Worm (Caenorhabditis elegans) whole organism, young adult: ENCODE results near the gene try-3.

ENCODE experiments used
- B0019.2 ChIP-seq: fragments of 200-800 bp; sonication (Bioruptor generic); conservative IDR thresholded peaks from 2 replicates; pipeline ENCODE4 v1.3.6; 2022; ENCODE audit warnings: missing genetic modification reagents, missing genetic modification characterization, missing compliant biosample characterization
- B0035.1 ChIP-seq: sonication (generic microtip); optimal IDR thresholded peaks from 2 replicates; lab custom pipeline; 2016; ENCODE audit warnings: missing genetic modification characterization, mild to moderate bottlenecking, missing compliant biosample characterization, missing genotype, missing genetic modification reagents
- B0261.1 ChIP-seq: sonication (generic microtip); optimal IDR thresholded peaks from 2 replicates; lab custom pipeline; 2016; ENCODE audit warnings: mild to moderate bottlenecking, missing genetic modification characterization, moderate library complexity, missing compliant biosample characterization
- C17E4.6 ChIP-seq: fragments of 200-800 bp; sonication (Bioruptor generic); IDR thresholded peaks from 2 replicates; pipeline ENCODE4 v1.3.6; 2022; ENCODE audit warnings: missing genetic modification reagents, missing genetic modification characterization, missing compliant biosample characterization
- F23B12.7 ChIP-seq: sonication (generic microtip); optimal IDR thresholded peaks from 2 replicates; lab custom pipeline; 2017; ENCODE audit warnings: missing genetic modification characterization, mild to moderate bottlenecking, missing compliant biosample characterization, antibody characterized with exemption, moderate library complexity; ENCODE audit not compliant: insufficient read depth
- F39B2.1 ChIP-seq: fragments of 200-800 bp; sonication (Bioruptor generic); IDR thresholded peaks from 2 replicates; pipeline ENCODE4 v1.3.6; 2022; ENCODE audit warnings: missing genetic modification reagents, missing genetic modification characterization, missing compliant biosample characterization
- F49E8.2 ChIP-seq: sonication (generic microtip); optimal IDR thresholded peaks from 3 replicates; lab custom pipeline; 2017; ENCODE audit warnings: missing genetic modification characterization, mild to moderate bottlenecking, missing compliant biosample characterization, antibody characterized with exemption, moderate library complexity; ENCODE audit not compliant: insufficient read depth
- F57A8.1 ChIP-seq: fragments of 200-800 bp; sonication (Bioruptor generic); optimal IDR thresholded peaks from 2 replicates; lab custom pipeline; 2018; ENCODE audit warnings: mild to moderate bottlenecking, missing genetic modification characterization, moderate library complexity, missing compliant biosample characterization
- F57C9.4 ChIP-seq: sonication (generic microtip); optimal IDR thresholded peaks from 2 replicates; lab custom pipeline; 2017; ENCODE audit warnings: mild to moderate bottlenecking, missing genetic modification characterization, missing compliant biosample characterization
- K12H6.12 ChIP-seq: fragments of 200-800 bp; sonication (Bioruptor generic); optimal IDR thresholded peaks from 2 replicates; lab custom pipeline; 2018; ENCODE audit warnings: mild to moderate bottlenecking, missing genetic modification characterization, missing compliant biosample characterization
- Y67H2A.10 ChIP-seq: fragments of 200-800 bp; sonication (Bioruptor generic); conservative IDR thresholded peaks from 2 replicates; pipeline ENCODE4 v1.3.6; 2022; ENCODE audit warnings: missing genetic modification reagents, missing genetic modification characterization, missing compliant biosample characterization
- akir-1 ChIP-seq: fragments of 200-800 bp; sonication (Bioruptor generic); optimal IDR thresholded peaks from 2 replicates; lab custom pipeline; 2018; ENCODE audit warnings: mild to moderate bottlenecking, missing genetic modification characterization, moderate library complexity, missing compliant biosample characterization
- atf-7 ChIP-seq: sonication (generic microtip); optimal IDR thresholded peaks from 2 replicates; lab custom pipeline; 2017; ENCODE audit warnings: mild to moderate bottlenecking, missing genetic modification characterization, missing compliant biosample characterization
- attf-3 ChIP-seq: fragments of 200-800 bp; sonication (Bioruptor generic); conservative IDR thresholded peaks from 2 replicates; pipeline ENCODE4 v1.3.6; 2022; ENCODE audit warnings: missing genetic modification reagents, missing genetic modification characterization, missing compliant biosample characterization
- ceh-100 ChIP-seq: fragments of 200-800 bp; sonication (Bioruptor generic); IDR thresholded peaks from 2 replicates; pipeline ENCODE4 v1.3.6; 2022; ENCODE audit warnings: missing genetic modification reagents, missing genetic modification characterization, missing compliant biosample characterization
- ceh-27 ChIP-seq: fragments of 200-800 bp; sonication (Bioruptor generic); optimal IDR thresholded peaks from 2 replicates; lab custom pipeline; 2018; ENCODE audit warnings: mild to moderate bottlenecking, missing genetic modification characterization, moderate library complexity, missing compliant biosample characterization
- ceh-79 ChIP-seq: sonication (generic microtip); optimal IDR thresholded peaks from 2 replicates; lab custom pipeline; 2017; ENCODE audit warnings: mild to moderate bottlenecking, missing genetic modification characterization, missing compliant biosample characterization
- chd-7 ChIP-seq: sonication (generic microtip); optimal IDR thresholded peaks from 2 replicates; lab custom pipeline; 2016; ENCODE audit warnings: mild to moderate bottlenecking, missing genetic modification characterization, moderate library complexity, missing compliant biosample characterization
- efl-1 ChIP-seq: fragments of 150-350 bp; optimal IDR thresholded peaks from 2 replicates; lab custom pipeline; 2014; ENCODE audit warnings: missing biosample characterization, missing genetic modification reagents, missing genetic modification characterization
- ekl-4 ChIP-seq: fragments of 200-800 bp; sonication (Bioruptor generic); IDR thresholded peaks from 2 replicates; pipeline ENCODE4 v1.3.6; 2022; ENCODE audit warnings: missing genetic modification reagents, missing genetic modification characterization, missing compliant biosample characterization
- hlh-12 ChIP-seq: sonication (generic microtip); optimal IDR thresholded peaks from 2 replicates; lab custom pipeline; 2016; ENCODE audit warnings: missing genetic modification characterization, missing compliant biosample characterization
- hlh-26 ChIP-seq: fragments of 200-800 bp; sonication (Bioruptor generic); conservative IDR thresholded peaks from 2 replicates; pipeline ENCODE4 v1.3.6; 2022; ENCODE audit warnings: missing genetic modification reagents, missing genetic modification characterization, missing compliant biosample characterization
- hmg-20 ChIP-seq: fragments of 200-800 bp; sonication (Bioruptor generic); IDR thresholded peaks from 2 replicates; pipeline ENCODE4 v1.3.6; 2022; ENCODE audit warnings: missing genetic modification reagents, missing genetic modification characterization, missing compliant biosample characterization
- hrde-1 ChIP-seq: sonication (generic microtip); optimal IDR thresholded peaks from 2 replicates; lab custom pipeline; 2016; ENCODE audit warnings: missing genetic modification characterization, mild to moderate bottlenecking, missing compliant biosample characterization, moderate library complexity, missing genotype, missing genetic modification reagents, borderline replicate concordance
- hsf-1 ChIP-seq: fragments of 200-800 bp; sonication (Bioruptor generic); IDR thresholded peaks from 2 replicates; pipeline ENCODE4 v1.3.6; 2022; ENCODE audit warnings: missing genetic modification reagents, missing genetic modification characterization, missing compliant biosample characterization
- let-607 ChIP-seq, 2 experiments: fragments of 200-800 bp in 1 of 2; sonication (Bioruptor generic) in 1 of 2; sonication (generic microtip) in 1 of 2; optimal IDR thresholded peaks; 2 replicates each; lab custom pipeline; 2016 to 2018; ENCODE audit warnings: mild to moderate bottlenecking in 2 of 2, missing compliant biosample characterization in 2 of 2, missing genetic modification characterization in 2 of 2, moderate library complexity in 2 of 2, missing genotype in 1 of 2
- lin-54 ChIP-seq: fragments of 200-800 bp; sonication (Bioruptor generic); optimal IDR thresholded peaks from 2 replicates; lab custom pipeline; 2018; ENCODE audit warnings: mild to moderate bottlenecking, missing genetic modification characterization, missing compliant biosample characterization
- madf-10 ChIP-seq: sonication (generic microtip); optimal IDR thresholded peaks from 2 replicates; lab custom pipeline; 2016; ENCODE audit warnings: mild to moderate bottlenecking, missing genetic modification characterization, missing compliant biosample characterization
- nfya-2 ChIP-seq: fragments of 200-800 bp; sonication (Bioruptor generic); IDR thresholded peaks from 2 replicates; pipeline ENCODE4 v1.3.6; 2022; ENCODE audit warnings: missing genetic modification reagents, missing genetic modification characterization, missing compliant biosample characterization
- nhr-90 ChIP-seq: sonication (generic microtip); optimal IDR thresholded peaks from 2 replicates; lab custom pipeline; 2016; ENCODE audit warnings: missing genotype, mild to moderate bottlenecking, missing genetic modification characterization, missing compliant biosample characterization
- pha-4 ChIP-seq: fragments of 150-350 bp; sonication (generic microtip); optimal IDR thresholded peaks from 2 replicates; lab custom pipeline; 2014; ENCODE audit warnings: missing biosample characterization, missing genetic modification reagents, missing genetic modification characterization
- rcor-1 ChIP-seq: fragments of 200-800 bp; sonication (Bioruptor generic); IDR thresholded peaks from 2 replicates; pipeline ENCODE4 v1.3.6; 2022; ENCODE audit warnings: missing genetic modification reagents, missing genetic modification characterization, missing compliant biosample characterization
- rec-8 ChIP-seq, 2 experiments: sonication (generic microtip); optimal IDR thresholded peaks; 2 replicates each; lab custom pipeline; 2016; ENCODE audit warnings: mild to moderate bottlenecking in 2 of 2, missing genetic modification characterization in 2 of 2, missing genetic modification reagents in 2 of 2, missing genotype in 2 of 2, missing biosample characterization in 1 of 2, missing compliant biosample characterization in 1 of 2, moderate library complexity in 1 of 2
- sdz-38 ChIP-seq: sonication (generic microtip); optimal IDR thresholded peaks from 2 replicates; lab custom pipeline; 2016; ENCODE audit warnings: missing genotype, missing genetic modification characterization, missing compliant biosample characterization
- snpc-1.1 ChIP-seq: sonication (generic microtip); optimal IDR thresholded peaks from 2 replicates; lab custom pipeline; 2017; ENCODE audit warnings: missing genetic modification characterization, mild to moderate bottlenecking, missing compliant biosample characterization, antibody characterized with exemption, moderate library complexity, missing genotype, missing genetic modification reagents; ENCODE audit not compliant: insufficient read depth
- snpc-4 ChIP-seq, 5 experiments: fragments of 150-350 bp in 1 of 5; sonication (generic microtip) in 4 of 5; optimal IDR thresholded peaks; 2 replicates each; lab custom pipeline; 2014 to 2018; ENCODE audit warnings: missing genetic modification characterization in 5 of 5, missing biosample characterization in 3 of 5, antibody characterized with exemption in 2 of 5, mild to moderate bottlenecking in 2 of 5, missing compliant biosample characterization in 2 of 5, missing genotype in 2 of 5, moderate library complexity in 2 of 5, missing genetic modification reagents in 1 of 5
- tbx-9 ChIP-seq: sonication (generic microtip); optimal IDR thresholded peaks from 2 replicates; lab custom pipeline; 2016; ENCODE audit warnings: borderline replicate concordance, missing genetic modification characterization, inconsistent platforms, missing compliant biosample characterization
- tlf-1 ChIP-seq: fragments of 200-800 bp; sonication (Bioruptor generic); optimal IDR thresholded peaks from 2 replicates; lab custom pipeline; 2018; ENCODE audit warnings: mild to moderate bottlenecking, missing genetic modification characterization, missing compliant biosample characterization
- xnd-1 ChIP-seq: sonication (generic microtip); optimal IDR thresholded peaks from 2 replicates; lab custom pipeline; 2016; ENCODE audit warnings: missing genotype, missing genetic modification reagents, missing genetic modification characterization, missing compliant biosample characterization
- ztf-18 ChIP-seq: sonication (generic microtip); optimal IDR thresholded peaks from 2 replicates; lab custom pipeline; 2016; ENCODE audit warnings: missing genotype, mild to moderate bottlenecking, missing genetic modification characterization, missing compliant biosample characterization
- ztf-25 ChIP-seq: fragments of 200-800 bp; sonication (Bioruptor generic); IDR thresholded peaks from 2 replicates; pipeline ENCODE4 v1.3.6; 2022; ENCODE audit warnings: missing genetic modification reagents, missing genetic modification characterization, missing compliant biosample characterization
- ztf-26 ChIP-seq: sonication (generic microtip); optimal IDR thresholded peaks from 2 replicates; lab custom pipeline; 2017; ENCODE audit warnings: missing genetic modification characterization, missing compliant biosample characterization
- ztf-28 ChIP-seq: fragments of 200-800 bp; sonication (Bioruptor generic); IDR thresholded peaks from 2 replicates; pipeline ENCODE4 v1.3.6; 2022; ENCODE audit warnings: missing genetic modification reagents, missing genetic modification characterization, missing compliant biosample characterization

try-3 gene

DNA sequence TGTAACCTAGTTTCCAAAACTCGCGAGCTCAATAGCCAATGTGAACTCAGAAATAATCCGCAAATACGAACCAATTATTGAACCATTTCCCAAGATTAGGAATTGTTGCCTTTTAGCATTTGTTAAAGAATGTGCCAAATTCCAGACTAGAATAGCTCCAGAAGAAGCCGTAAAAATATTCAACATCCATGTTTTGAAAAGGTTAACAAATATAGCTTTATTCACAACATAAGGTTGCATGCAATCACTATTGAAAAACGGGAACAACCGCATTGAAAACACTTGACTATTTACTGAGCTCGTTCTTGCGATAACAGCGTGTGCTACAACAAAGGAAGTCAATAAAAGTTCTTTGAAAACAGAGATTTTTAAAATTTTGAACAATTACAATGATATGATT is 30.4 kb upstream of the try-3 start (continued):
- no peak for TF ChIP-seq F57A8.1 (GFP tag; lab: Kevin White, UChicago)
- TF ChIP-seq Y67H2A.10 (GFP tag; lab: Robert Waterston, UW), result no peak
- no peak for TF ChIP-seq madf-10 (tag; lab: Kevin White, UChicago)
- TF ChIP-seq tbx-9 (tag; lab: Kevin White, UChicago), result no peak
- no peak for TF ChIP-seq B0019.2 (GFP tag; lab: Robert Waterston, UW)
- no peak for TF ChIP-seq attf-3 (GFP tag; lab: Robert Waterston, UW)
- TF ChIP-seq F57C9.4 (tag; lab: Kevin White, UChicago), result no peak
- peak; percentile 59 for TF ChIP-seq ceh-100 (GFP tag; lab: Robert Waterston, UW)
- TF ChIP-seq hmg-20 (GFP tag; lab: Robert Waterston, UW), result 0 out of 2 replicates have a peak, but pooled peaks have one; percentile 41
- TF ChIP-seq xnd-1 (tag; lab: Kevin White, UChicago), result peak; percentile 34
- TF ChIP-seq ceh-79 (tag; lab: Kevin White, UChicago), result peak; percentile 21
- TF ChIP-seq ceh-27 (GFP tag; lab: Kevin White, UChicago), result no peak
- TF ChIP-seq atf-7 (tag; lab: Kevin White, UChicago), result no peak
- TF ChIP-seq snpc-1.1 (tag; lab: Kevin White, UChicago), result peak; percentile 3
- TF ChIP-seq akir-1 (GFP tag; lab: Kevin White, UChicago), result no peak
- 0 out of 2 replicates have a peak, but pooled peaks have one; percentile 41 for TF ChIP-seq F39B2.1 (GFP tag; lab: Robert Waterston, UW)
- TF ChIP-seq ztf-26 (tag; lab: Kevin White, UChicago), result no peak
- no peak for TF ChIP-seq let-607 (tag; optimal IDR thresholded peaks at IDR 0.05; lab: Kevin White, UChicago)
- TF ChIP-seq F23B12.7 (tag; lab: Kevin White, UChicago), result no peak
- TF ChIP-seq efl-1 (GFP tag; lab: Kevin White, UChicago), result no peak
- no peak for TF ChIP-seq ztf-28
- no peak for TF ChIP-seq nhr-90 (tag; lab: Kevin White, UChicago)
- peak; percentile 66 for TF ChIP-seq lin-54 (GFP tag; lab: Kevin White, UChicago)
- TF ChIP-seq K12H6.12 (tag; lab: Kevin White, UChicago), result no peak
- TF ChIP-seq F49E8.2 (tag; lab: Kevin White, UChicago), result peak; percentile 78
- no peak for TF ChIP-seq hlh-26 (GFP tag; lab: Robert Waterston, UW)
- no peak for TF ChIP-seq B0261.1 (tag; lab: Kevin White, UChicago)
- peak in 1 of 2 experiments; percentile 44 for TF ChIP-seq rec-8 (tag; optimal IDR thresholded peaks at IDR 0.05; lab: Kevin White, UChicago)
- no peak for TF ChIP-seq pha-4 (tag; lab: Kevin White, UChicago)

DNA sequence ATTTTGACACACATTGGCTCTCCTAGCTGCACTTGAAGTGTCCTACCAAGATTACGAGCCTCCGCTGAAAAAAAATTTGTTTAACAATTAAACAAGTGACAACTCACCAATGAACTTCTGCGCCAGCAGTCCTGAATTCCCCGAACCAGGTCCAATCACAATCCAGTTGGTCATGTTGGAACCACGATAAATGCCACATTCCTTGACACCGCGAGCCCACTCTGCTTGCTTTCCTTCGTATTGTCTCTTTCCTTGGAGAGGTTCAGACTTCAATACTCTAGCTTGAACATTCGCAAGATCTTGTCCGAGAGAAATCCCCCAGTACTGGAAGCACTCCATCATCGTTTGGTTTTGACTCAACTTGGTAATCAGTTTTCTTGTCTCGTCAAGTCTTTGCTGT is 28.8 kb upstream of the try-3 start:
- TF ChIP-seq hrde-1 (tag; lab: Kevin White, UChicago), result no peak
- no peak for TF ChIP-seq hsf-1 (GFP tag; lab: Robert Waterston, UW)
- TF ChIP-seq ekl-4 (GFP tag; lab: Robert Waterston, UW), result no peak
- TF ChIP-seq chd-7, result no peak
- no peak for TF ChIP-seq ztf-25 (GFP tag; lab: Robert Waterston, UW)
- no peak for TF ChIP-seq B0019.2 (GFP tag; lab: Robert Waterston, UW)
- TF ChIP-seq F49E8.2 (tag; lab: Kevin White, UChicago), result no peak
- no peak for TF ChIP-seq tbx-9 (tag; lab: Kevin White, UChicago)
- TF ChIP-seq ztf-18, result no peak
- no peak for TF ChIP-seq B0035.1
- TF ChIP-seq F57C9.4 (tag; lab: Kevin White, UChicago), result no peak
- no peak for TF ChIP-seq tlf-1 (GFP tag; lab: Kevin White, UChicago)
- TF ChIP-seq rcor-1 (GFP tag; lab: Robert Waterston, UW), result no peak
- TF ChIP-seq C17E4.6, result no peak
- no peak for TF ChIP-seq xnd-1 (tag; lab: Kevin White, UChicago)
- TF ChIP-seq F39B2.1 (GFP tag; lab: Robert Waterston, UW), result no peak
- peak; percentile 36 for TF ChIP-seq lin-54 (GFP tag; lab: Kevin White, UChicago)
- no peak for TF ChIP-seq snpc-4 (GFP tag; optimal IDR thresholded peaks at IDR 0.05; lab: Kevin White, UChicago)
- TF ChIP-seq snpc-4 (tag; optimal IDR thresholded peaks at IDR 0.05; lab: Kevin White, UChicago), result peak in 1 of 4 experiments; percentile 5
- TF ChIP-seq sdz-38 (tag; lab: Kevin White, UChicago), result no peak
- no peak for TF ChIP-seq hlh-12 (tag; lab: Kevin White, UChicago)
- TF ChIP-seq nfya-2, result 0 out of 2 replicates have a peak, but pooled peaks have one; percentile 32
